Fruit fly (Drosophila melanogaster) whole organism, embryonic: ENCODE results near the gene CG7352.

Experiments used
- Antp ChIP-seq: fragments of 200-800 bp; sonication (Bioruptor generic); optimal IDR thresholded peaks from 3 replicates; lab custom pipeline; 2016; ENCODE audit warnings: missing biosample characterization, missing genetic modification characterization
- Asciz ChIP-seq: fragments of 200-800 bp; sonication (Bioruptor generic); optimal IDR thresholded peaks from 2 replicates; lab custom pipeline; 2017; ENCODE audit warnings: missing biosample characterization, mild to moderate bottlenecking, missing genetic modification characterization, missing genetic modification reagents
- BtbVII ChIP-seq: fragments of 200-800 bp; sonication (Bioruptor generic); optimal IDR thresholded peaks from 3 replicates; lab custom pipeline; 2017; ENCODE audit warnings: missing biosample characterization, mild to moderate bottlenecking, missing genetic modification characterization
- CG10267 ChIP-seq: fragments of 200-800 bp; sonication (Bioruptor generic); optimal IDR thresholded peaks from 2 replicates; lab custom pipeline; 2018; ENCODE audit warnings: missing biosample characterization, mild to moderate bottlenecking, missing genetic modification characterization, moderate library complexity
- CG12744 ChIP-seq: fragments of 200-800 bp; sonication (Bioruptor generic); optimal IDR thresholded peaks from 2 replicates; lab custom pipeline; 2016; ENCODE audit warnings: missing biosample characterization, missing genetic modification characterization
- CG12942 ChIP-seq: fragments of 200-800 bp; sonication (Bioruptor generic); optimal IDR thresholded peaks from 3 replicates; lab custom pipeline; 2016; ENCODE audit warnings: missing biosample characterization, missing genetic modification characterization
- CG14014 ChIP-seq: fragments of 200-800 bp; sonication (Bioruptor generic); IDR thresholded peaks from 2 replicates; pipeline ENCODE4 v1.3.6; 2022; ENCODE audit warnings: missing biosample characterization, missing genetic modification characterization
- CG14050 ChIP-seq: fragments of 200-800 bp; sonication (Bioruptor generic); IDR thresholded peaks from 3 replicates; pipeline ENCODE4 v1.3.6; 2022; ENCODE audit warnings: missing biosample characterization, missing genetic modification characterization
- CG16779 ChIP-seq: fragments of 200-800 bp; sonication (Bioruptor generic); IDR thresholded peaks from 2 replicates; pipeline ENCODE4 v1.3.6; 2022; ENCODE audit warnings: missing biosample characterization, missing genetic modification characterization
- CG17802 ChIP-seq: fragments of 200-800 bp; sonication (Bioruptor generic); optimal IDR thresholded peaks from 2 replicates; lab custom pipeline; 2018; ENCODE audit warnings: missing biosample characterization, mild to moderate bottlenecking, missing genetic modification characterization, moderate library complexity
- CG18619 ChIP-seq: fragments of 200-800 bp; sonication (Bioruptor generic); optimal IDR thresholded peaks from 3 replicates; lab custom pipeline; 2017; ENCODE audit warnings: missing biosample characterization, mild to moderate bottlenecking, missing genetic modification characterization
- CG2129 ChIP-seq: fragments of 200-800 bp; sonication (Bioruptor generic); IDR thresholded peaks from 2 replicates; pipeline ENCODE4 v1.3.6; 2022; ENCODE audit warnings: missing biosample characterization, missing genetic modification characterization; ENCODE audit not compliant: partially characterized antibody
- CG31388 ChIP-seq: fragments of 200-800 bp; sonication (Bioruptor generic); optimal IDR thresholded peaks from 2 replicates; lab custom pipeline; 2016; ENCODE audit warnings: missing biosample characterization, missing genetic modification characterization
- CG4617 ChIP-seq: fragments of 200-800 bp; sonication (Bioruptor generic); optimal IDR thresholded peaks from 3 replicates; lab custom pipeline; 2016; ENCODE audit warnings: missing biosample characterization, missing genetic modification characterization, borderline replicate concordance
- CG6854 ChIP-seq: fragments of 200-800 bp; sonication (Bioruptor generic); optimal IDR thresholded peaks from 3 replicates; lab custom pipeline; 2017; ENCODE audit warnings: missing biosample characterization, mild to moderate bottlenecking, missing genetic modification characterization
- CG7963 ChIP-seq: fragments of 200-800 bp; sonication (Bioruptor generic); IDR thresholded peaks from 3 replicates; pipeline ENCODE4 v1.3.6; 2022; ENCODE audit warnings: missing biosample characterization, missing genetic modification characterization; ENCODE audit not compliant: partially characterized antibody
- CG9727 ChIP-seq: fragments of 200-800 bp; sonication (Bioruptor generic); optimal IDR thresholded peaks from 3 replicates; lab custom pipeline; 2017; ENCODE audit warnings: missing biosample characterization, mild to moderate bottlenecking, missing genetic modification characterization
- CTCF ChIP-seq: fragments of 200-800 bp; sonication (Bioruptor generic); optimal IDR thresholded peaks from 2 replicates; lab custom pipeline; 2017; ENCODE audit warnings: missing biosample characterization, mild to moderate bottlenecking, missing genetic modification characterization, moderate library complexity
- Doc2 ChIP-seq: fragments of 200-800 bp; sonication (Bioruptor generic); IDR thresholded peaks from 2 replicates; pipeline ENCODE4 v1.3.6; 2022; ENCODE audit warnings: missing biosample characterization, missing genetic modification characterization
- E2f1 ChIP-seq: fragments of 200-800 bp; sonication (Bioruptor generic); IDR thresholded peaks from 2 replicates; pipeline ENCODE4 v1.3.6; 2022; ENCODE audit warnings: missing biosample characterization, missing genetic modification characterization
- HLH54F ChIP-seq: fragments of 200-800 bp; sonication (Bioruptor generic); optimal IDR thresholded peaks from 3 replicates; lab custom pipeline; 2016; ENCODE audit warnings: missing biosample characterization, missing genetic modification characterization
- Hey ChIP-seq: fragments of 200-800 bp; sonication (Bioruptor generic); optimal IDR thresholded peaks from 3 replicates; lab custom pipeline; 2018; ENCODE audit warnings: missing biosample characterization, mild to moderate bottlenecking, missing genetic modification characterization
- Lim3 ChIP-seq: fragments of 200-800 bp; sonication (Bioruptor generic); IDR thresholded peaks from 2 replicates; pipeline ENCODE4 v1.3.6; 2022; ENCODE audit warnings: missing biosample characterization, missing genetic modification characterization
- NC2β ChIP-seq: fragments of 200-800 bp; sonication (Bioruptor generic); optimal IDR thresholded peaks from 2 replicates; lab custom pipeline; 2016; ENCODE audit warnings: missing biosample characterization, missing genetic modification characterization
- Rfx ChIP-seq: fragments of 200-800 bp; sonication (Bioruptor generic); IDR thresholded peaks from 2 replicates; pipeline ENCODE4 v1.3.6; 2022; ENCODE audit warnings: missing biosample characterization, missing genetic modification characterization
- TFAM ChIP-seq: fragments of 200-800 bp; sonication (Bioruptor generic); optimal IDR thresholded peaks from 2 replicates; lab custom pipeline; 2017; ENCODE audit warnings: missing biosample characterization, missing genetic modification characterization, inconsistent platforms
- Tbp ChIP-seq: fragments of >200 bp; optimal IDR thresholded peaks from 2 replicates; lab custom pipeline; 2018; ENCODE audit warnings: missing biosample characterization, missing genetic modification characterization
- Trl ChIP-seq, 3 experiments: fragments of >200 bp in 2 of 3; fragments of 200-800 bp in 1 of 3; sonication (Bioruptor generic) in 1 of 3; optimal IDR thresholded peaks; 2 replicates in 1 of 3; 3 replicates in 2 of 3; lab custom pipeline; 2016 to 2017; ENCODE audit warnings: missing biosample characterization in 1 of 3, missing genetic modification characterization in 1 of 3
- Vsx1 ChIP-seq: fragments of 200-800 bp; sonication (Bioruptor generic); optimal IDR thresholded peaks from 2 replicates; lab custom pipeline; 2017; ENCODE audit warnings: missing biosample characterization, mild to moderate bottlenecking, missing genetic modification characterization, missing genetic modification reagents
- Xbp1 ChIP-seq: fragments of 200-800 bp; sonication (Bioruptor generic); optimal IDR thresholded peaks from 3 replicates; lab custom pipeline; 2016; ENCODE audit warnings: missing biosample characterization, mild to moderate bottlenecking, missing genetic modification characterization
- abd-A ChIP-seq: fragments of 200-800 bp; sonication (Bioruptor generic); optimal IDR thresholded peaks from 3 replicates; lab custom pipeline; 2019; ENCODE audit warnings: missing biosample characterization, mild to moderate bottlenecking, missing genetic modification characterization, moderate library complexity
- al ChIP-seq: fragments of 200-800 bp; sonication (Bioruptor generic); IDR thresholded peaks from 2 replicates; pipeline ENCODE4 v1.3.6; 2022; ENCODE audit warnings: missing biosample characterization, missing genetic modification characterization
- btn ChIP-seq: fragments of 200-800 bp; sonication (Bioruptor generic); optimal IDR thresholded peaks from 2 replicates; lab custom pipeline; 2016; ENCODE audit warnings: missing biosample characterization, missing genetic modification characterization
- caup ChIP-seq: fragments of 200-800 bp; sonication (Bioruptor generic); optimal IDR thresholded peaks from 3 replicates; lab custom pipeline; 2017; ENCODE audit warnings: missing biosample characterization, mild to moderate bottlenecking, missing genetic modification characterization, moderate library complexity; ENCODE audit not compliant: severe bottlenecking
- dpn ChIP-seq, 2 experiments: fragments of 200-800 bp; sonication (Bioruptor generic); optimal IDR thresholded peaks; 3 replicates each; lab custom pipeline; 2016; ENCODE audit warnings: missing biosample characterization in 2 of 2, missing genetic modification characterization in 2 of 2
- fd64A ChIP-seq: fragments of 200-800 bp; sonication (Bioruptor generic); optimal IDR thresholded peaks from 3 replicates; lab custom pipeline; 2018; ENCODE audit warnings: missing biosample characterization, mild to moderate bottlenecking, missing genetic modification characterization
- gfzf ChIP-seq: fragments of 200-800 bp; sonication (Bioruptor generic); optimal IDR thresholded peaks from 2 replicates; lab custom pipeline; 2016; ENCODE audit warnings: missing biosample characterization, mild to moderate bottlenecking, missing genetic modification characterization, moderate library complexity
- h ChIP-seq: fragments of >200 bp; optimal IDR thresholded peaks from 2 replicates; lab custom pipeline; 2017
- jing ChIP-seq: fragments of 200-800 bp; sonication (Bioruptor generic); optimal IDR thresholded peaks from 2 replicates; lab custom pipeline; 2018; ENCODE audit warnings: missing biosample characterization, mild to moderate bottlenecking, missing genetic modification characterization
- kah ChIP-seq: fragments of 200-800 bp; sonication (Bioruptor generic); optimal IDR thresholded peaks from 2 replicates; lab custom pipeline; 2018; ENCODE audit warnings: missing biosample characterization, mild to moderate bottlenecking, missing genetic modification characterization
- mirr ChIP-seq: fragments of 200-800 bp; sonication (Bioruptor generic); optimal IDR thresholded peaks from 3 replicates; lab custom pipeline; 2018; ENCODE audit warnings: missing biosample characterization, mild to moderate bottlenecking, missing genetic modification characterization
- nerfin-1 ChIP-seq: fragments of 200-800 bp; sonication (Bioruptor generic); optimal IDR thresholded peaks from 3 replicates; lab custom pipeline; 2019; ENCODE audit warnings: missing biosample characterization, mild to moderate bottlenecking, missing genetic modification characterization, moderate library complexity
- nmo ChIP-seq: fragments of 200-800 bp; sonication (Bioruptor generic); optimal IDR thresholded peaks from 2 replicates; lab custom pipeline; 2018; ENCODE audit warnings: missing biosample characterization, mild to moderate bottlenecking, missing genetic modification characterization, moderate library complexity
- repo ChIP-seq: fragments of 200-800 bp; sonication (Bioruptor generic); optimal IDR thresholded peaks from 2 replicates; lab custom pipeline; 2016; ENCODE audit warnings: missing biosample characterization, missing genetic modification characterization
- seq ChIP-seq: fragments of 200-800 bp; sonication (Bioruptor generic); IDR thresholded peaks from 2 replicates; pipeline ENCODE4 v1.3.6; 2022; ENCODE audit warnings: missing biosample characterization, missing genetic modification characterization
- so ChIP-seq: fragments of 200-800 bp; sonication (Bioruptor generic); IDR thresholded peaks from 3 replicates; pipeline ENCODE4 v1.3.6; 2022; ENCODE audit warnings: missing biosample characterization, missing genetic modification characterization
- sug ChIP-seq: fragments of 200-800 bp; optimal IDR thresholded peaks from 2 replicates; lab custom pipeline; 2019; ENCODE audit warnings: missing biosample characterization, mild to moderate bottlenecking, missing genetic modification characterization, moderate library complexity
- wek ChIP-seq: fragments of 200-800 bp; sonication (Bioruptor generic); optimal IDR thresholded peaks from 3 replicates; lab custom pipeline; 2018; ENCODE audit warnings: missing biosample characterization, mild to moderate bottlenecking, missing genetic modification characterization, moderate library complexity
- wor ChIP-seq: fragments of 200-800 bp; sonication (Bioruptor generic); IDR thresholded peaks from 2 replicates; pipeline ENCODE4 v1.3.6; 2022; ENCODE audit warnings: missing biosample characterization, missing genetic modification characterization
- zen2 ChIP-seq: fragments of 200-800 bp; sonication (Bioruptor generic); IDR thresholded peaks from 3 replicates; pipeline ENCODE4 v1.3.6; 2022; ENCODE audit warnings: missing biosample characterization, missing genetic modification characterization; ENCODE audit not compliant: partially characterized antibody
- zf30C ChIP-seq: fragments of 200-800 bp; sonication (Bioruptor generic); optimal IDR thresholded peaks from 3 replicates; lab custom pipeline; 2018; ENCODE audit warnings: missing biosample characterization, mild to moderate bottlenecking, missing genetic modification characterization

CG7352 gene

dm6 chr3R:8355579-8355978 lies 8.2 kb downstream of the CG7352 start (continued):
- peak; percentile 80 for TF ChIP-seq Lim3
- peak; percentile 90 for TF ChIP-seq zf30C (GFP tag; lab: Kevin White, UChicago)
- peak; percentile 97 for TF ChIP-seq al (GFP tag; lab: Robert Waterston, UW)
- TF ChIP-seq Tbp (GFP tag; lab: Kevin White, UChicago) = no peak
- TF ChIP-seq CTCF (GFP tag; lab: Kevin White, UChicago) = peak; percentile 51
- peak; percentile 96 for TF ChIP-seq CG14014 (GFP tag; lab: Robert Waterston, UW)
- peak; percentile 97 for TF ChIP-seq Xbp1 (GFP tag; lab: Kevin White, UChicago)
- TF ChIP-seq caup (GFP tag; lab: Kevin White, UChicago) = peak; percentile 97
- peak; percentile 96 for TF ChIP-seq HLH54F (GFP tag; lab: Kevin White, UChicago)
- TF ChIP-seq Rfx (GFP tag; lab: Robert Waterston, UW) = peak; percentile 99
- peak; percentile 95 for TF ChIP-seq BtbVII (GFP tag; lab: Kevin White, UChicago)
- TF ChIP-seq CG6854 (GFP tag; lab: Kevin White, UChicago) = peak; percentile 93
- peak; percentile 91 for TF ChIP-seq CG14050 (GFP tag; lab: Robert Waterston, UW)
- TF ChIP-seq jing (GFP tag; lab: Kevin White, UChicago) = peak; percentile 88
- peak; percentile 2 for TF ChIP-seq gfzf (GFP tag; lab: Kevin White, UChicago)
- TF ChIP-seq CG9727 (GFP tag; lab: Kevin White, UChicago) = peak; percentile 96
- TF ChIP-seq E2f1 (GFP tag; lab: Robert Waterston, UW) = peak; percentile 93
- peak; percentile 80 for TF ChIP-seq abd-A (tag; lab: Kevin White, UChicago)
- peak; percentile 79 for TF ChIP-seq CG4617 (GFP tag; lab: Kevin White, UChicago)
- TF ChIP-seq NC2β (GFP tag; lab: Kevin White, UChicago) = peak; percentile 91
- TF ChIP-seq CG16779 (GFP tag; lab: Robert Waterston, UW) = peak; percentile 93
- peak; percentile 81 for TF ChIP-seq wor (GFP tag; lab: Robert Waterston, UW)
- TF ChIP-seq Doc2 (GFP tag; lab: Robert Waterston, UW) = peak; percentile 83; the same call in 1 of the 2 replicates
- no peak for TF ChIP-seq CG2129
- peak; percentile 79 for TF ChIP-seq sug (tag; lab: Kevin White, UChicago)
- peak; percentile 91 for TF ChIP-seq CG12942
- peak; percentile 83 for TF ChIP-seq Hey (tag; lab: Kevin White, UChicago)
- TF ChIP-seq Vsx1 (GFP tag; lab: Kevin White, UChicago) = peak; percentile 91
- peak; percentile 75 for TF ChIP-seq wek (GFP tag; lab: Kevin White, UChicago)
- TF ChIP-seq btn (GFP tag; lab: Kevin White, UChicago) = peak; percentile 74
- peak; percentile 97 for TF ChIP-seq dpn (GFP tag; optimal IDR thresholded peaks at IDR 0.05; lab: Kevin White, UChicago)
- TF ChIP-seq zen2 = no peak
- TF ChIP-seq CG12744 (GFP tag; lab: Kevin White, UChicago) = peak; percentile 94
- TF ChIP-seq nerfin-1 (tag; lab: Kevin White, UChicago) = peak; percentile 83
- peak; percentile 94 for TF ChIP-seq Asciz (GFP tag; lab: Kevin White, UChicago)
- peak; percentile 71 for TF ChIP-seq TFAM (GFP tag; lab: Kevin White, UChicago)
- peak; percentile 96 for TF ChIP-seq CG18619 (GFP tag; lab: Kevin White, UChicago)
- peak; percentile 83 for TF ChIP-seq mirr (GFP tag; lab: Kevin White, UChicago)
- TF ChIP-seq CG7963 (GFP tag; lab: Robert Waterston, UW) = no peak
- TF ChIP-seq CG17802 (tag; lab: Kevin White, UChicago) = peak; percentile 72
- peak; percentile 44 for TF ChIP-seq kah
- no peak for TF ChIP-seq h (lab: Kevin White, UChicago)
- peak; percentile 90 for TF ChIP-seq so
- TF ChIP-seq repo = peak; percentile 96
- peak; percentile 88 for TF ChIP-seq CG31388 (GFP tag; lab: Kevin White, UChicago)
- TF ChIP-seq nmo (GFP tag; lab: Kevin White, UChicago) = peak; percentile 89
- TF ChIP-seq seq = peak; percentile 95
- peak; percentile 66 for TF ChIP-seq fd64A (GFP tag; lab: Kevin White, UChicago)
- TF ChIP-seq Trl (optimal IDR thresholded peaks at IDR 0.05; lab: Kevin White, UChicago) = no peak
- peak; percentile 97 for TF ChIP-seq Trl (GFP tag; optimal IDR thresholded peaks at IDR 0.05; lab: Kevin White, UChicago)
- TF ChIP-seq CG10267 (tag; lab: Kevin White, UChicago) = peak; percentile 85
- peak; percentile 96 for TF ChIP-seq Antp
